Fruit fly (Drosophila melanogaster) whole organism, embryonic: ENCODE results near the gene CG31717.
A peak's percentile ranks its signal among the peaks of the same experiment; 100 is the strongest.

Experiments used
- Antp ChIP-seq: fragments of 200-800 bp; sonication (Bioruptor generic); optimal IDR thresholded peaks from 3 replicates; lab custom pipeline; 2016; ENCODE audit warnings: missing biosample characterization, missing genetic modification characterization
- Awh ChIP-seq: fragments of 200-800 bp; sonication (Bioruptor generic); IDR thresholded peaks from 2 replicates; pipeline ENCODE4, ENCODE4 v1.3.6; 2022; ENCODE audit warnings: missing biosample characterization, missing genetic modification characterization
- CG10431 ChIP-seq: fragments of 200-800 bp; sonication (Bioruptor generic); optimal IDR thresholded peaks from 3 replicates; lab custom pipeline; 2018; ENCODE audit warnings: missing biosample characterization, mild to moderate bottlenecking, missing genetic modification characterization
- CG10543 ChIP-seq: fragments of 200-800 bp; sonication (Bioruptor generic); optimal IDR thresholded peaks from 3 replicates; lab custom pipeline; 2017; ENCODE audit warnings: missing biosample characterization, mild to moderate bottlenecking, missing genetic modification characterization, moderate library complexity
- CG11398 ChIP-seq: fragments of 200-800 bp; sonication (Bioruptor generic); optimal IDR thresholded peaks from 2 replicates; lab custom pipeline; 2016; ENCODE audit warnings: missing biosample characterization, missing genetic modification characterization
- CG11695 ChIP-seq: fragments of 200-800 bp; sonication (Bioruptor generic); IDR thresholded peaks from 3 replicates; pipeline ENCODE4 v1.3.6; 2022; ENCODE audit warnings: missing biosample characterization, missing genetic modification characterization
- CG12104 ChIP-seq: fragments of 200-800 bp; sonication (Bioruptor generic); optimal IDR thresholded peaks from 3 replicates; lab custom pipeline; 2016; ENCODE audit warnings: missing biosample characterization, missing genetic modification characterization
- CG12219 ChIP-seq: fragments of 200-800 bp; sonication (Bioruptor generic); optimal IDR thresholded peaks from 3 replicates; lab custom pipeline; 2018; ENCODE audit warnings: missing biosample characterization, mild to moderate bottlenecking, missing genetic modification characterization
- CG13296 ChIP-seq: fragments of 200-800 bp; sonication (Bioruptor generic); optimal IDR thresholded peaks from 3 replicates; lab custom pipeline; 2018; ENCODE audit warnings: missing biosample characterization, mild to moderate bottlenecking, missing genetic modification characterization
- CG15011 ChIP-seq: fragments of 200-800 bp; sonication (Bioruptor generic); optimal IDR thresholded peaks from 3 replicates; lab custom pipeline; 2018; ENCODE audit warnings: missing biosample characterization, mild to moderate bottlenecking, missing genetic modification characterization
- CG1529 ChIP-seq: fragments of 200-800 bp; sonication (Bioruptor generic); optimal IDR thresholded peaks from 3 replicates; lab custom pipeline; 2018; ENCODE audit warnings: missing biosample characterization, missing genetic modification characterization
- CG15696 ChIP-seq: fragments of 200-800 bp; sonication (Bioruptor generic); optimal IDR thresholded peaks from 2 replicates; lab custom pipeline; 2019; ENCODE audit warnings: missing biosample characterization, mild to moderate bottlenecking, missing genetic modification characterization, moderate library complexity
- CG17912 ChIP-seq: fragments of 200-800 bp; sonication (Bioruptor generic); optimal IDR thresholded peaks from 2 replicates; lab custom pipeline; 2018; ENCODE audit warnings: missing biosample characterization, mild to moderate bottlenecking, missing genetic modification characterization
- CG33213 ChIP-seq: fragments of 200-800 bp; sonication (Bioruptor generic); optimal IDR thresholded peaks from 3 replicates; lab custom pipeline; 2016; ENCODE audit warnings: missing biosample characterization, missing genetic modification characterization
- CG34376 ChIP-seq: fragments of 200-800 bp; sonication (Bioruptor generic); optimal IDR thresholded peaks from 2 replicates; lab custom pipeline; 2018; ENCODE audit warnings: missing biosample characterization, mild to moderate bottlenecking, missing genetic modification characterization
- CG43689 ChIP-seq: fragments of 200-800 bp; sonication (Bioruptor generic); IDR thresholded peaks from 2 replicates; pipeline ENCODE4 v1.3.6; 2022; ENCODE audit warnings: missing biosample characterization, missing genetic modification characterization
- CG4707 ChIP-seq: fragments of 200-800 bp; sonication (Bioruptor generic); optimal IDR thresholded peaks from 2 replicates; lab custom pipeline; 2018; ENCODE audit warnings: missing biosample characterization, mild to moderate bottlenecking, missing genetic modification characterization, moderate library complexity
- CG5180 ChIP-seq: fragments of 200-800 bp; sonication (Bioruptor generic); optimal IDR thresholded peaks from 3 replicates; lab custom pipeline; 2017; ENCODE audit warnings: missing biosample characterization, missing genetic modification characterization, mild to moderate bottlenecking, moderate library complexity, missing genetic modification reagents
- CG6689 ChIP-seq: fragments of 200-800 bp; sonication (Bioruptor generic); IDR thresholded peaks from 2 replicates; pipeline ENCODE4 v1.3.6; 2022; ENCODE audit warnings: missing biosample characterization, missing genetic modification characterization
- CG8478 ChIP-seq: fragments of >200 bp; optimal IDR thresholded peaks from 2 replicates; lab custom pipeline; 2018
- CG9609 ChIP-seq: fragments of 200-800 bp; sonication (Bioruptor generic); optimal IDR thresholded peaks from 3 replicates; lab custom pipeline; 2016; ENCODE audit warnings: missing biosample characterization, missing genetic modification characterization
- Camta ChIP-seq: fragments of 200-800 bp; sonication (Bioruptor generic); optimal IDR thresholded peaks from 2 replicates; lab custom pipeline; 2016; ENCODE audit warnings: missing biosample characterization, missing genetic modification characterization
- Dbx ChIP-seq: fragments of 200-800 bp; sonication (Bioruptor generic); IDR thresholded peaks from 3 replicates; pipeline ENCODE4 v1.3.6; 2022; ENCODE audit warnings: missing biosample characterization, missing genetic modification characterization
- Dip3 ChIP-seq: fragments of 200-800 bp; sonication (Bioruptor generic); optimal IDR thresholded peaks from 3 replicates; lab custom pipeline; 2016; ENCODE audit warnings: missing biosample characterization, missing genetic modification characterization
- Dp ChIP-seq: fragments of 200-800 bp; sonication (Bioruptor generic); optimal IDR thresholded peaks from 2 replicates; lab custom pipeline; 2018; ENCODE audit warnings: missing biosample characterization, mild to moderate bottlenecking, missing genetic modification characterization, moderate library complexity
- Drgx ChIP-seq: fragments of 200-800 bp; sonication (Bioruptor generic); IDR thresholded peaks from 2 replicates; pipeline ENCODE4 v1.3.6; 2022; ENCODE audit warnings: missing biosample characterization, missing genetic modification characterization
- Med ChIP-seq: fragments of 200-800 bp; sonication (Bioruptor generic); peaks from one replicate; lab custom pipeline; 2016; ENCODE audit warnings: missing biosample characterization, missing genetic modification characterization, mild to moderate bottlenecking, inconsistent platforms, moderate library complexity
- Meics ChIP-seq: fragments of 200-800 bp; sonication (Bioruptor generic); optimal IDR thresholded peaks from 2 replicates; lab custom pipeline; 2017; ENCODE audit warnings: missing biosample characterization, mild to moderate bottlenecking, missing genetic modification characterization
- Neu2 ChIP-seq: fragments of 200-800 bp; sonication (Bioruptor generic); optimal IDR thresholded peaks from 3 replicates; lab custom pipeline; 2016; ENCODE audit warnings: missing biosample characterization, missing genetic modification characterization, borderline replicate concordance
- Opbp ChIP-seq: fragments of 200-800 bp; sonication (Bioruptor generic); IDR thresholded peaks from 3 replicates; pipeline ENCODE4 v1.3.6; 2022; ENCODE audit warnings: missing biosample characterization, missing genetic modification characterization; ENCODE audit not compliant: partially characterized antibody
- Ptx1 ChIP-seq: fragments of 200-800 bp; sonication (Bioruptor generic); IDR thresholded peaks from 2 replicates; pipeline ENCODE4 v1.3.6; 2022; ENCODE audit warnings: missing biosample characterization, missing genetic modification characterization
- Spps ChIP-seq: fragments of 200-800 bp; sonication (Bioruptor generic); optimal IDR thresholded peaks from 2 replicates; lab custom pipeline; 2018; ENCODE audit warnings: missing biosample characterization, mild to moderate bottlenecking, missing genetic modification characterization
- ac ChIP-seq: fragments of 200-800 bp; sonication (Bioruptor generic); optimal IDR thresholded peaks from 3 replicates; lab custom pipeline; 2017; ENCODE audit warnings: missing biosample characterization, mild to moderate bottlenecking, missing genetic modification characterization
- aop ChIP-seq: fragments of 200-800 bp; sonication (Bioruptor generic); IDR thresholded peaks from 2 replicates; pipeline ENCODE4 v1.3.6; 2022; ENCODE audit warnings: missing biosample characterization, missing genetic modification characterization
- ash1 ChIP-seq: fragments of 200-800 bp; sonication (Bioruptor generic); optimal IDR thresholded peaks from 2 replicates; lab custom pipeline; 2018; ENCODE audit warnings: missing biosample characterization, mild to moderate bottlenecking, missing genetic modification characterization
- bab2 ChIP-seq: fragments of 200-800 bp; sonication (Bioruptor generic); optimal IDR thresholded peaks from 2 replicates; lab custom pipeline; 2016; ENCODE audit warnings: missing biosample characterization, missing genetic modification characterization
- chm ChIP-seq: fragments of 200-800 bp; sonication (Bioruptor generic); IDR thresholded peaks from 2 replicates; pipeline ENCODE4 v1.3.6; 2022; ENCODE audit warnings: missing biosample characterization, missing genetic modification characterization
- dmrt99B ChIP-seq: fragments of 200-800 bp; sonication (Bioruptor generic); optimal IDR thresholded peaks from 2 replicates; lab custom pipeline; 2018; ENCODE audit warnings: missing biosample characterization, mild to moderate bottlenecking, missing genetic modification characterization, moderate library complexity
- dpn ChIP-seq, 2 experiments: fragments of 200-800 bp; sonication (Bioruptor generic); optimal IDR thresholded peaks; 3 replicates each; lab custom pipeline; 2016; ENCODE audit warnings: missing biosample characterization in 2 of 2, missing genetic modification characterization in 2 of 2
- ems ChIP-seq: fragments of 200-800 bp; sonication (Bioruptor generic); optimal IDR thresholded peaks from 3 replicates; lab custom pipeline; 2016; ENCODE audit warnings: missing biosample characterization, missing genetic modification characterization
- fd96Cb ChIP-seq: fragments of 200-800 bp; sonication (Bioruptor generic); optimal IDR thresholded peaks from 2 replicates; lab custom pipeline; 2018; ENCODE audit warnings: missing biosample characterization, mild to moderate bottlenecking, missing genetic modification characterization, moderate library complexity
- gcm2 ChIP-seq: fragments of 200-800 bp; sonication (Bioruptor generic); optimal IDR thresholded peaks from 2 replicates; lab custom pipeline; 2016; ENCODE audit warnings: missing biosample characterization, missing genetic modification characterization
- grn ChIP-seq: fragments of 200-800 bp; sonication (Bioruptor generic); optimal IDR thresholded peaks from 3 replicates; lab custom pipeline; 2017; ENCODE audit warnings: missing biosample characterization, missing genetic modification characterization
- hth ChIP-seq: fragments of >200 bp; optimal IDR thresholded peaks from 2 replicates; lab custom pipeline; 2017; ENCODE audit warnings: inconsistent platforms
- org-1 ChIP-seq: fragments of 200-800 bp; sonication (Bioruptor generic); optimal IDR thresholded peaks from 2 replicates; lab custom pipeline; 2017; ENCODE audit warnings: missing biosample characterization, missing genetic modification characterization
- peb ChIP-seq: fragments of 200-800 bp; sonication (Bioruptor generic); IDR thresholded peaks from 2 replicates; pipeline ENCODE4 v1.3.6; 2022; ENCODE audit warnings: missing biosample characterization, missing genetic modification characterization
- sr ChIP-seq: fragments of 200-800 bp; sonication (Bioruptor generic); IDR thresholded peaks from 3 replicates; pipeline ENCODE4 v1.3.6; 2022; ENCODE audit warnings: missing biosample characterization, missing genetic modification characterization
- sug ChIP-seq: fragments of 200-800 bp; optimal IDR thresholded peaks from 2 replicates; lab custom pipeline; 2019; ENCODE audit warnings: missing biosample characterization, mild to moderate bottlenecking, missing genetic modification characterization, moderate library complexity
- tap ChIP-seq: fragments of 200-800 bp; optimal IDR thresholded peaks from 3 replicates; lab custom pipeline; 2019; ENCODE audit warnings: missing biosample characterization, mild to moderate bottlenecking, missing genetic modification characterization, moderate library complexity
- vfl ChIP-seq: fragments of 200-800 bp; sonication (Bioruptor generic); optimal IDR thresholded peaks from 2 replicates; lab custom pipeline; 2016; ENCODE audit warnings: missing biosample characterization, missing genetic modification characterization
- wek ChIP-seq: fragments of 200-800 bp; sonication (Bioruptor generic); optimal IDR thresholded peaks from 3 replicates; lab custom pipeline; 2018; ENCODE audit warnings: missing biosample characterization, mild to moderate bottlenecking, missing genetic modification characterization, moderate library complexity

CG31717 gene

dm6 chr2L:10260750-10261493 is 10.4 kb downstream of the CG31717 start, which contains the start of gene Pten:
Pten (minus strand) TSS chr2L:10261049.
- TF ChIP-seq vfl (no peak), CG10431 (GFP tag; lab: Kevin White, UChicago) (peak; percentile 26), Opbp (GFP tag; lab: Robert Waterston, UW) (peak; percentile 91; the same call in 2 of the 3 replicates), Spps (tag; lab: Kevin White, UChicago) (peak; percentile 49), CG6689 (peak; percentile 75), ac (no peak), CG43689 (GFP tag; lab: Robert Waterston, UW) (no peak), org-1 (GFP tag; lab: Kevin White, UChicago) (no peak), CG8478 (lab: Kevin White, UChicago) (no peak), Antp (GFP tag; lab: Kevin White, UChicago) (no peak), Meics (peak; percentile 75), CG12104 (peak; percentile 79), sug (tag; lab: Kevin White, UChicago) (peak; percentile 57), peb (GFP tag; lab: Robert Waterston, UW) (no peak), CG13296 (GFP tag; lab: Kevin White, UChicago) (peak; percentile 51), dpn (GFP tag; optimal IDR thresholded peaks at IDR 0.05; lab: Kevin White, UChicago) (peak; percentile 63 to 76), aop (GFP tag; lab: Robert Waterston, UW) (no peak), ash1 (GFP tag; lab: Kevin White, UChicago) (no peak), fd96Cb (peak; percentile 80), CG1529 (GFP tag; lab: Kevin White, UChicago) (peak; percentile 5), Dip3 (peak; percentile 58), CG12219 (GFP tag; lab: Kevin White, UChicago) (peak; percentile 27), CG33213 (GFP tag; lab: Kevin White, UChicago) (peak; percentile 57), Camta (GFP tag; lab: Kevin White, UChicago) (peak; percentile 78), grn (GFP tag; lab: Kevin White, UChicago) (peak; percentile 49), tap (tag; lab: Kevin White, UChicago) (no peak), dmrt99B (tag; lab: Kevin White, UChicago) (no peak), CG15011 (GFP tag; lab: Kevin White, UChicago) (no peak), CG15696 (peak; percentile 63), CG34376 (GFP tag; lab: Kevin White, UChicago) (peak; percentile 35), Drgx (no peak), wek (GFP tag; lab: Kevin White, UChicago) (peak; percentile 68), CG4707 (GFP tag; lab: Kevin White, UChicago) (peak; percentile 61), Awh (GFP tag; lab: Robert Waterston, UW) (peak; percentile 54; the same call in 1 of the 2 replicates), ems (GFP tag; lab: Kevin White, UChicago) (peak; percentile 32), Neu2 (GFP tag; lab: Kevin White, UChicago) (no peak), CG11398 (GFP tag; lab: Kevin White, UChicago) (peak; percentile 49), CG9609 (peak; percentile 16), Med (GFP tag; lab: Kevin White, UChicago) (peak; percentile 94), CG10543 (no peak), Ptx1 (GFP tag; lab: Robert Waterston, UW) (no peak), sr (GFP tag; lab: Robert Waterston, UW) (no peak), gcm2 (no peak), Dbx (GFP tag; lab: Robert Waterston, UW) (peak; percentile 76; the same call in 2 of the 3 replicates), CG11695 (GFP tag; lab: Robert Waterston, UW) (peak; percentile 73; the same call in 1 of the 3 replicates), Dp (peak; percentile 28), hth (no peak), chm (no peak), bab2 (peak; percentile 61), CG5180 (GFP tag; lab: Kevin White, UChicago) (no peak), CG17912 (GFP tag; lab: Kevin White, UChicago) (peak; percentile 41)
